Worm (Caenorhabditis elegans) whole organism, mixed stage, embryonic: ENCODE measurements around the gene pqe-1.

Experiments
- M03D4.4 ChIP-seq: sonication (generic microtip); optimal IDR thresholded peaks from 2 replicates; lab custom pipeline; 2017; ENCODE audit warnings: mild to moderate bottlenecking, missing genetic modification characterization, missing compliant biosample characterization
- bed-3 ChIP-seq: fragments of 200-800 bp; sonication (Bioruptor generic); optimal IDR thresholded peaks from 3 replicates; lab custom pipeline; 2018; ENCODE audit warnings: mild to moderate bottlenecking, missing genetic modification characterization, moderate library complexity, missing compliant biosample characterization
- blmp-1 ChIP-seq: fragments of 150-350 bp; optimal IDR thresholded peaks from 2 replicates; lab custom pipeline; 2014; ENCODE audit warnings: missing biosample characterization, missing genetic modification characterization
- ceh-39 ChIP-seq: fragments of 150-350 bp; optimal IDR thresholded peaks from 2 replicates; lab custom pipeline; 2014; ENCODE audit warnings: missing biosample characterization, missing genetic modification characterization
- ceh-83 ChIP-seq: fragments of 200-800 bp; sonication (Bioruptor generic); optimal IDR thresholded peaks from 2 replicates; lab custom pipeline; 2018; ENCODE audit warnings: mild to moderate bottlenecking, missing genetic modification characterization, missing compliant biosample characterization
- ces-1 ChIP-seq: fragments of 150-350 bp; optimal IDR thresholded peaks from 2 replicates; lab custom pipeline; 2014; ENCODE audit warnings: missing biosample characterization, missing genetic modification reagents, missing genetic modification characterization
- cnd-1 ChIP-seq: fragments of 200-800 bp; sonication (Bioruptor generic); optimal IDR thresholded peaks from 2 replicates; lab custom pipeline; 2018; ENCODE audit warnings: mild to moderate bottlenecking, missing genetic modification characterization, missing compliant biosample characterization
- drap-1 ChIP-seq: fragments of 200-800 bp; sonication (Bioruptor generic); optimal IDR thresholded peaks from 3 replicates; lab custom pipeline; 2018; ENCODE audit warnings: mild to moderate bottlenecking, missing genetic modification characterization, missing compliant biosample characterization
- elt-1 ChIP-seq: sonication (generic microtip); optimal IDR thresholded peaks from 2 replicates; lab custom pipeline; 2017; ENCODE audit warnings: missing genetic modification characterization, mild to moderate bottlenecking, missing compliant biosample characterization, antibody characterized with exemption, moderate library complexity, borderline replicate concordance; ENCODE audit not compliant: insufficient read depth
- elt-3 ChIP-seq: fragments of 150-350 bp; optimal IDR thresholded peaks from 2 replicates; lab custom pipeline; 2014; ENCODE audit warnings: missing biosample characterization, missing genetic modification characterization
- ham-2 ChIP-seq: fragments of 200-800 bp; sonication (Bioruptor generic); optimal IDR thresholded peaks from 2 replicates; lab custom pipeline; 2018; ENCODE audit warnings: mild to moderate bottlenecking, missing genetic modification characterization, missing compliant biosample characterization
- hlh-1 ChIP-seq: fragments of 150-350 bp; optimal IDR thresholded peaks from 2 replicates; lab custom pipeline; 2014; ENCODE audit warnings: missing biosample characterization, missing genetic modification reagents, missing genetic modification characterization
- lin-13 ChIP-seq: fragments of 150-350 bp; optimal IDR thresholded peaks from 2 replicates; lab custom pipeline; 2014; ENCODE audit warnings: missing biosample characterization, missing genetic modification characterization
- lin-32 ChIP-seq: fragments of 200-800 bp; sonication (Bioruptor generic); optimal IDR thresholded peaks from 2 replicates; lab custom pipeline; 2018; ENCODE audit warnings: mild to moderate bottlenecking, missing genetic modification characterization, missing compliant biosample characterization
- lsy-2 ChIP-seq: fragments of 150-350 bp; optimal IDR thresholded peaks from 2 replicates; lab custom pipeline; 2014; ENCODE audit warnings: missing biosample characterization, missing genetic modification characterization
- mab-5 ChIP-seq: fragments of 150-350 bp; optimal IDR thresholded peaks from 2 replicates; lab custom pipeline; 2014; ENCODE audit warnings: missing biosample characterization, missing genetic modification characterization
- mep-1 ChIP-seq: fragments of 150-350 bp; optimal IDR thresholded peaks from 2 replicates; lab custom pipeline; 2017; ENCODE audit warnings: missing biosample characterization, missing genetic modification reagents, missing genetic modification characterization, inconsistent platforms
- nhr-12 ChIP-seq: fragments of 150-350 bp; optimal IDR thresholded peaks from 2 replicates; lab custom pipeline; 2014; ENCODE audit warnings: missing biosample characterization, missing genetic modification characterization
- nhr-2 ChIP-seq: fragments of 150-350 bp; optimal IDR thresholded peaks from 2 replicates; lab custom pipeline; 2014; ENCODE audit warnings: missing biosample characterization, missing genetic modification characterization
- nhr-237 ChIP-seq: fragments of 150-350 bp; optimal IDR thresholded peaks from 2 replicates; lab custom pipeline; 2014; ENCODE audit warnings: missing biosample characterization, missing genetic modification characterization
- nhr-76 ChIP-seq: sonication (generic microtip); optimal IDR thresholded peaks from 2 replicates; lab custom pipeline; 2017; ENCODE audit warnings: missing biosample characterization, missing genetic modification characterization
- pha-4 ChIP-seq: fragments of 150-350 bp; optimal IDR thresholded peaks from 2 replicates; lab custom pipeline; 2018; ENCODE audit warnings: missing biosample characterization, missing genetic modification reagents, missing genetic modification characterization
- snpc-4 ChIP-seq: fragments of 150-350 bp; optimal IDR thresholded peaks from 2 replicates; lab custom pipeline; 2014; ENCODE audit warnings: missing biosample characterization, missing genetic modification characterization
- tbx-8 ChIP-seq: fragments of 200-800 bp; sonication (Bioruptor generic); optimal IDR thresholded peaks from 2 replicates; lab custom pipeline; 2018; ENCODE audit warnings: mild to moderate bottlenecking, missing genetic modification characterization, moderate library complexity, missing compliant biosample characterization
- unc-120 ChIP-seq: sonication (generic microtip); optimal IDR thresholded peaks from 2 replicates; lab custom pipeline; 2017; ENCODE audit warnings: missing genetic modification characterization, missing compliant biosample characterization; ENCODE audit not compliant: poor library complexity, severe bottlenecking
- unc-62 ChIP-seq: fragments of 150-350 bp; optimal IDR thresholded peaks from 2 replicates; lab custom pipeline; 2014; ENCODE audit warnings: missing biosample characterization, missing genetic modification reagents, missing genetic modification characterization

The pqe-1 gene

ce11 chrIII:5310403-5310802 is 637 bp upstream of the pqe-1 start:
- TF ChIP-seq nhr-2 (tag; lab: Kevin White, UChicago) = no peak

DNA sequence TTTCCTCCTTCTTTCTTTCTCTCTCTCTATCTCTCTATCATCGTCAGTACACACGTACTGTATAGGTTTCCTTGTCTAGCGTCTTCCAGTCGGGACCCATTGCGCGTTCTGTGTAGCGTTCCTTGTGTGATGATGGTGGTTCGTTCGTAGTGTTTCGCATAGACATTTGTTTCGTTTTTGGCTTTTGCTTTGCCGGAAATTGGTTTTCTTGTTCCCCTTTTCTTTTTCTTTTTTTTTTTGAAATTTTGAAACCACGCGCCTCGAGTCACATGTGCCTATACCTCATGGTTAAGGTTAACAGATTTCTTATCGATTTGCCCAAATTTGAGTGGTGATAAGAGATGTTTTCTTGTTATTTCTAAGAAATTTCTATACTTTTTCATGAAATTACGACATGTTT is 7.6 kb downstream of the pqe-1 start:
- TF ChIP-seq nhr-237 (no peak), lin-13 (tag; lab: Kevin White, UChicago) (no peak), ces-1 (no peak), M03D4.4 (tag; lab: Kevin White, UChicago) (no peak), ceh-83 (GFP tag; lab: Kevin White, UChicago) (no peak)

ce11 chrIII:5321661-5322060 is 10.6 kb downstream of the pqe-1 start, which contains the start of gene F52C9.3:
TSS of gene F52C9.3 (plus strand) at chrIII:5321885.
- TF ChIP-seq M03D4.4 (tag; lab: Kevin White, UChicago) = no peak
- no peak for TF ChIP-seq lin-32 (GFP tag; lab: Kevin White, UChicago)
- TF ChIP-seq drap-1 (GFP tag; lab: Kevin White, UChicago) = no peak
- no peak for TF ChIP-seq blmp-1
- no peak for TF ChIP-seq cnd-1 (tag; lab: Kevin White, UChicago)
- TF ChIP-seq nhr-12 = no peak
- no peak for TF ChIP-seq bed-3 (GFP tag; lab: Kevin White, UChicago)
- no peak for TF ChIP-seq mab-5 (tag; lab: Kevin White, UChicago)
- no peak for TF ChIP-seq pha-4 (tag; lab: Kevin White, UChicago)
- no peak for TF ChIP-seq ceh-83 (GFP tag; lab: Kevin White, UChicago)

DNA sequence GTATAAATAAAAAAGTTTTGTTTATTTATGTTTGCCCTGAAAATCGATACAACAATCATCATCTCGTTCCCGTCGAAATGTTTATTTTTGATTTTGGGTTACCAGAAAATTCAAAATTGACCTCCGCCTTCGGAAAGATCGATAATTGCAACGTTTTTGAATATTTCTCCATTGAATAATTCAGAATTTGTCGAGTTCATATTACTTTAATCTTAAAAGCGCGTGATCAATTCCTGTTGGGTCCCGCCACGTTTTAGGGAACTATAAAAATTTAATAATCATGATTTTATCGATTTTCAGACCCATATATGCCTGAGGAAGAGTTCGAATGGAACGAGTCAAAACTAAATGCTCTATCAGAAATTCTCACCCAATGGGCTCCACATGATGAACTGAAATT is 15.3 kb downstream of the pqe-1 start, which contains the start of gene sorf-2:
sorf-2 (plus strand) TSS at position 301 of the 400 bp plus-strand sequence.
- TF ChIP-seq lin-32 (GFP tag; lab: Kevin White, UChicago) (no peak), hlh-1 (no peak), lsy-2 (tag; lab: Kevin White, UChicago) (no peak), nhr-76 (no peak), unc-62 (GFP tag; lab: Kevin White, UChicago) (no peak), elt-1 (tag; lab: Kevin White, UChicago) (no peak)

DNA sequence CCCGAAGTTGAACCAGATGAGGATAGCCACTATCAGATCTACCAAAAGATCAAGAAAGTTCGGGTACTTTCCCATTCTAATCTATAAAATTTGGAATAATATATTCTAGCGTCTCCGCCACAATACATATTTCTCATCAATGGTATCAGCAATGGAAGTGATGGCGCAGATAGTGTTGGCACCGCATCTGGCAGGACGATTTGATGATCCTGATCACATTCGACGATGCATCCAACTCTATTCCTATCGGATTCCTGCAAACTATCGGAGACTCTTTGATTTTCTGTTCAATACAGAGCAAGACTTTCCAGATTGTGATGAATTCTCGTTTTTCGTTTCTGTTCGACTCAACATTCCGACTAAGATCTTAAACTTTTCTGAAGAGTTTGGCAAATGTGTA is 18.3 kb downstream of the pqe-1 start:
- TF ChIP-seq lin-13 (tag; lab: Kevin White, UChicago) = no peak
- no peak for TF ChIP-seq ceh-39 (tag; lab: Kevin White, UChicago)
- no peak for TF ChIP-seq tbx-8
- no peak for TF ChIP-seq nhr-2 (tag; lab: Kevin White, UChicago)
- TF ChIP-seq pha-4 (tag; lab: Kevin White, UChicago) = no peak
- no peak for TF ChIP-seq unc-120 (tag; lab: Kevin White, UChicago)
- TF ChIP-seq snpc-4 (tag; lab: Kevin White, UChicago) = no peak
- no peak for TF ChIP-seq unc-62 (GFP tag; lab: Kevin White, UChicago)
- no peak for TF ChIP-seq ham-2 (GFP tag; lab: Kevin White, UChicago)
- no peak for TF ChIP-seq elt-3 (tag; lab: Kevin White, UChicago)
- TF ChIP-seq bed-3 (GFP tag; lab: Kevin White, UChicago) = no peak
- TF ChIP-seq drap-1 (GFP tag; lab: Kevin White, UChicago) = no peak
- no peak for TF ChIP-seq mep-1
- TF ChIP-seq cnd-1 (tag; lab: Kevin White, UChicago) = no peak
- TF ChIP-seq, all 35 proteins: peak for 0

- TF ChIP-seq hlh-1 = peak; percentile 9
- TF ChIP-seq nhr-2 (tag; lab: Kevin White, UChicago) = no peak
- TF ChIP-seq unc-120 (tag; lab: Kevin White, UChicago) = peak; percentile 20
Observed at ce11 chrIII:5334517-5335049, 23.5 kb downstream of the pqe-1 start.

DNA sequence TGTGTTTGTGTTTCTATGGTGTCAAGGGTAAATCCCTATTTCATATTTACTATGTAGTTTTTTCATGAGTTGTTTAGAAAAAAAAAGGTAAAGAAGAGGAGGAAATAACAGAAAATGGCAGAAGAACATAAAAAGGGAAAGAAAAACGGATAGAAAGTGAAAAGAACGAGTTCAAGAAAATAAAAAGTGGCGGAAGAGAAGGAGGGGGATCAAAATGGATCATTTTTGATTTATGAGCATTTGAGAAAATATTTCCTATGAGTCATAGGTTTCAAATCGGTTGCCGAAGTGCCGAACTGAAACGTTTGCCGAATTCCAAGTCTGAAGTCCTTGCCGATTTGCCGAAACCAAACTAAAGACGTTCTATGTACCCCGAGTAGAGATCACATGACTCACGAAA is 27.7 kb downstream of the pqe-1 start:
- TF ChIP-seq mab-5 (tag; lab: Kevin White, UChicago) (no peak), tbx-8 (no peak)
